Worm (Caenorhabditis elegans): ENCODE results near the gene eor-1.

The eor-1 gene

DNA sequence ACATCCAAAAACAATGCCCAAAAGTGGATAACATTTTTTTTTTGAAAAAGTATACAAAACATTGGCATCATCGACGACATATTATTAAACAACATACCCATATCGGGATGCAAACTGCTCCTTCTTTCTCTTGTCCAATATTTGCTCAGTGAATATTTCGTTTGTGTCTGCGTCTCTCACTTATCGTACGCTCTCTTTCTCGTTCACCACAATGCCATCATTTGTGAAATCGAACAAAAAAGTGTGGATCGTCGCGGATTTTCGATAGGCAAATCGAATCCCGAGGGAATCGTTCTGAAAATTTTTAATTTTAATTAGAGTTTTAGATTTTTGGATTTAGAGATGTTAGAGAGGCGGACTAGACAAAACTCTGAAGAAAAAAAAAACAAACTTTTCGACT is 47.8 kb upstream of the eor-1 start, which contains the start of gene tat-2 (continued):
- TF ChIP-seq ZK337.2 (GFP tag; IDR thresholded peaks at IDR 0.05) = no peak

DNA sequence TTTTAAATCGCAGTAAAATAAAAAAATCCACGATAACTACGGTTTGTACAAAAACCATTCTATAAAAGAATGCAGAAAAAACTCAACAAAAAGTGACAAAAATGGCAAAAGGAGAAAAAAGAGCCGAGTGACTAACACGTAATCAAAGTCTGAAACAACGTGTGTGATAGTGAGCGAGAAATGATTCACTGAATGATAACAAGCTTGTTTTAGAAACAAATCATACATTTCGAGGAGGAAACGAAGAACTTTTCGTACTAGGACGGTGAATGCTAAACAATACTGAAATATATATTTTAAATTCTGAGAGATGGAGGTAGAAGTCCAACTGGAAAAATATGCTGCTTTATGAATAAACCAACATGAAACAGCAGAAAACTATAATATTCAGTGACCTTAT is 43.1 kb upstream of the eor-1 start:
- TF ChIP-seq F37D6.2 (tag; optimal IDR thresholded peaks at IDR 0.05) (no peak), madf-9 (GFP tag; conservative IDR thresholded peaks at IDR 0.05) (no peak), fkh-10 (GFP tag; optimal IDR thresholded peaks at IDR 0.05) (no peak), pqm-1 (tag; optimal IDR thresholded peaks at IDR 0.05) (peak; percentile 69), nhr-28 (tag; optimal IDR thresholded peaks at IDR 0.05) (peak; percentile 8), Y48G9A.11 (GFP tag; IDR thresholded peaks at IDR 0.05) (no peak)

DNA sequence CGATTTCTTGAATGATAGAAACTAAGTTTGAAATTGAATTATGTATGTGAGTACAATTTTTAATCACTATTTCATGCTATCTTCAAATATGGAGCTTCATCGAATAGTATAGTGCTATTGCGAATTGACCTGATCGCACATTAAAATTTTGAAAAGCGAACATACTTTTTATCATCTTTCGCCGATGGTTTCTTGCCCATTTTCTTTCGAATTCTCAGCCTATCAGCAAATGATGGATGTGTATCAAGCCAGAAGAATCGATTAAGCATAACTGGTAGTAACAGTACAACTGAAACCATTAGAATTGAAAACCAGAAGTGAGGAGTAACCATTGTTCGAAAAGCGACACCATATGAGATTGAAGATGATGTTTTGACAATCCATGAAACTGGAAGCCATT is 30.7 kb upstream of the eor-1 start:
- TF ChIP-seq nhr-77 (tag; optimal IDR thresholded peaks at IDR 0.05) = no peak
- peak; percentile 91 for TF ChIP-seq aha-1 (tag)

DNA sequence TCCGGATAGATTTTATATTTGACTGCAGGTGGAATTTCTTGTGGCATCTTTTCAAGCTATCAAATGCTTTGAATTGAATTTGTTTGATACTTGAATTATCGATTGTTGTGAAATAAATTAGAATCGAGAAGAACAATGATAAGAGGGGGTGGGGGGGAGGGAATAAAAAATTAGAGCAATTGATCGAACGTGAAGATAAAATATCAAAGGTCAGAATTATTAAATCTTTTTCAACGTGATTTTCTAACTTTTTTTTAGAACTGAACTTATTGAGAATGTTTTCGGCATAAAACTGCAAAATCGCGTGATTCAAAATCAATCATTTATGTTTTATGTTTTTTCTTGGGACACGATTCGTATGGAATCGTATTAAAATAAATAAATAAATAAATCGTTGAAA is 28.2 kb upstream of the eor-1 start, which contains the start of gene mpz-4:
Gene mpz-4, minus strand, starts transcription at position 101 of the 400 bp plus-strand sequence.
- TF ChIP-seq nhr-48 (tag; optimal IDR thresholded peaks at IDR 0.05) = no peak
- TF ChIP-seq nhr-237 (tag; optimal IDR thresholded peaks at IDR 0.05) = no peak
- no peak for TF ChIP-seq hif-1 (tag; optimal IDR thresholded peaks at IDR 0.05)
- no peak for TF ChIP-seq sdz-12 (GFP tag; optimal IDR thresholded peaks at IDR 0.05)
- no peak for TF ChIP-seq daf-19 (GFP tag; conservative IDR thresholded peaks at IDR 0.05)
- no peak for TF ChIP-seq snpc-4 (tag; optimal IDR thresholded peaks at IDR 0.05)
- no peak for TF ChIP-seq nhr-28 (tag; optimal IDR thresholded peaks at IDR 0.05)

DNA sequence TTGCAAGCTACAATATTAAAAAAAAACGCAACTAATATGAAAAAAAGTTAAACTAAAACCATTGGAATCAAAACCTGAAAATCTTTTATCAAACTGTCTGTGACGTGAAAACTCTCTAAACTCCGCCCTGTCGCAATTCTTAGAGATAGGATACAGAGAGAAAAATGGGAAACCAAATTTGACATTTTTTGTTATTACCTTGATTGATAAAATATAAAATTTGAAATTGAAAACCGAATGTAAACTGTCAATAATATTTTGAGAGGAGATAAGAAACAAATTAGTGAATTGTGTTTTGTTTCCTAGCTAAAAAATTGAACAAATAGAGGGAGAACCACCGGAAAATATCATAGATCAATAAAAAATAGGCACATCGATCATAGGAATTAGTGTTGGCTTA is 22.9 kb upstream of the eor-1 start:
- TF ChIP-seq ZK337.2 (GFP tag; IDR thresholded peaks at IDR 0.05) = no peak
- TF ChIP-seq dve-1 (tag; optimal IDR thresholded peaks at IDR 0.05; ENCODE audit: insufficient read depth) = peak; percentile 83
- no peak for TF ChIP-seq ceh-44 (GFP tag; IDR thresholded peaks at IDR 0.05)
- peak; percentile 34 for TF ChIP-seq hlh-11 (tag; optimal IDR thresholded peaks at IDR 0.05)
- no peak for TF ChIP-seq daf-8 (GFP tag; IDR thresholded peaks at IDR 0.05)
- no peak for TF ChIP-seq zfp-3 (GFP tag; conservative IDR thresholded peaks at IDR 0.05)
- TF ChIP-seq dmd-6 (GFP tag; IDR thresholded peaks at IDR 0.05) = peak; percentile 90
- no peak for TF ChIP-seq Y5F2A.4 (GFP tag; optimal IDR thresholded peaks at IDR 0.05)
- no peak for TF ChIP-seq nhr-77 (tag; optimal IDR thresholded peaks at IDR 0.05)
- no peak for TF ChIP-seq gei-8 (GFP tag; optimal IDR thresholded peaks at IDR 0.05)
- TF ChIP-seq nhr-48 (tag; optimal IDR thresholded peaks at IDR 0.05) = peak; percentile 40
- 0 out of 2 replicates have a peak, but pooled peaks have one; percentile 6 for TF ChIP-seq php-3 (GFP tag; IDR thresholded peaks at IDR 0.05)
- TF ChIP-seq rbr-2 (tag; optimal IDR thresholded peaks at IDR 0.05) = no peak
- TF ChIP-seq T20F7.1 (GFP tag; optimal IDR thresholded peaks at IDR 0.05) = peak; percentile 50
- no peak for TF ChIP-seq egl-43 (GFP tag; IDR thresholded peaks at IDR 0.05)
- no peak for TF ChIP-seq daf-19 (GFP tag; conservative IDR thresholded peaks at IDR 0.05)
- TF ChIP-seq aha-1 (tag) = no peak
- TF ChIP-seq daf-16 (GFP tag; optimal IDR thresholded peaks at IDR 0.05) = peak in 1 of 2 experiments; percentile 23
- TF ChIP-seq daf-16 (tag; optimal IDR thresholded peaks at IDR 0.05) = peak; percentile 93
- no peak for TF ChIP-seq F37D6.2 (tag; optimal IDR thresholded peaks at IDR 0.05)
- no peak for TF ChIP-seq tra-1 (GFP tag; IDR thresholded peaks at IDR 0.05)
- peak; percentile 20; the same call in 1 of the 2 replicates for TF ChIP-seq pha-4 (GFP tag; IDR thresholded peaks at IDR 0.05)
- TF ChIP-seq pha-4 (tag; optimal IDR thresholded peaks at IDR 0.05) = no peak
- TF ChIP-seq daf-12 (tag; optimal IDR thresholded peaks at IDR 0.05) = no peak
- no peak for TF ChIP-seq nhr-111 (GFP tag; optimal IDR thresholded peaks at IDR 0.05)
- no peak for TF ChIP-seq mxl-3 (GFP tag; optimal IDR thresholded peaks at IDR 0.05)
- TF ChIP-seq lsy-2 (tag; optimal IDR thresholded peaks at IDR 0.05) = no peak
- no peak for TF ChIP-seq saeg-2 (GFP tag; IDR thresholded peaks at IDR 0.05)
- no peak for TF ChIP-seq zag-1 (tag; optimal IDR thresholded peaks at IDR 0.05)
- no peak for TF ChIP-seq ztf-7 (tag; optimal IDR thresholded peaks at IDR 0.05)
- no peak for TF ChIP-seq fkh-10 (GFP tag; optimal IDR thresholded peaks at IDR 0.05)
- no peak for TF ChIP-seq arid-1 (GFP tag; conservative IDR thresholded peaks at IDR 0.05)

All from whole organism, L4 larva.